Worm (Caenorhabditis elegans): ENCODE measurements around the gene ugt-49.

ugt-49 gene

DNA sequence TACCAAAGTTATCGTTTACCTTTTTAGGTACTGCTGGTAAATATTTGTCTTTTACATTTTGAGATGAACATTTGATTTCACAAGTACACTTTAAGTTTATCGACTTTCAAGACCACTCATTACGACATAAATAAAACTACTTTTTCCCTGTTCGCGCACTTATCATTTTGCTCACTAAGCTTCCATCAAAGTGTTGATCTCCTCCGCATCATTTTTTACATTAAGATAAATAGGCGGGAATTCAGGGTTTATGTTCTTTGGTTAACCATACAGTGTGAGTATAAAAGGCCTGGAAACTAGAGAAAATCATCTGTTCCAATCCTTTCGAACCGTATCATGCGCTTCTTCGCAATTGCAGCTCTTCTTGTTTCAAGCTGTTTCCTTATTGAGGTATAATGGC, 10.0 kb downstream of the ugt-49 start, which contains the start of gene pqn-2:
TSS of gene pqn-2 (plus strand) at position 301 of the 400 bp plus-strand sequence.
- no peak for TF ChIP-seq F13C5.2 (tag; optimal IDR thresholded peaks at IDR 0.05)
- TF ChIP-seq hmbx-1 (tag; optimal IDR thresholded peaks at IDR 0.05): no peak
- TF ChIP-seq flt-1 (GFP tag; IDR thresholded peaks at IDR 0.05): no peak
- no peak for TF ChIP-seq tbx-11 (GFP tag; IDR thresholded peaks at IDR 0.05)
- TF ChIP-seq B0310.2 (tag; optimal IDR thresholded peaks at IDR 0.05): no peak
- no peak for TF ChIP-seq hnd-1 (tag; optimal IDR thresholded peaks at IDR 0.05)
- no peak for TF ChIP-seq tra-4 (tag; optimal IDR thresholded peaks at IDR 0.05)
- no peak for TF ChIP-seq hmg-4 (GFP tag; optimal IDR thresholded peaks at IDR 0.05)
- no peak for TF ChIP-seq ets-7 (tag; optimal IDR thresholded peaks at IDR 0.05)
- no peak for TF ChIP-seq pes-1 (GFP tag; IDR thresholded peaks at IDR 0.05)
- no peak for TF ChIP-seq sea-1 (GFP tag; conservative IDR thresholded peaks at IDR 0.05)
- no peak for TF ChIP-seq ceh-13 (GFP tag; optimal IDR thresholded peaks at IDR 0.05)
- TF ChIP-seq tbx-37 (GFP tag; conservative IDR thresholded peaks at IDR 0.05): no peak
- TF ChIP-seq ama-1 (optimal IDR thresholded peaks at IDR 0.05): no peak
- no peak for TF ChIP-seq scrt-1 (GFP tag; IDR thresholded peaks at IDR 0.05)
- no peak for TF ChIP-seq aly-1 (tag; optimal IDR thresholded peaks at IDR 0.05)
- TF ChIP-seq ceh-36 (tag; optimal IDR thresholded peaks at IDR 0.05): no peak

DNA sequence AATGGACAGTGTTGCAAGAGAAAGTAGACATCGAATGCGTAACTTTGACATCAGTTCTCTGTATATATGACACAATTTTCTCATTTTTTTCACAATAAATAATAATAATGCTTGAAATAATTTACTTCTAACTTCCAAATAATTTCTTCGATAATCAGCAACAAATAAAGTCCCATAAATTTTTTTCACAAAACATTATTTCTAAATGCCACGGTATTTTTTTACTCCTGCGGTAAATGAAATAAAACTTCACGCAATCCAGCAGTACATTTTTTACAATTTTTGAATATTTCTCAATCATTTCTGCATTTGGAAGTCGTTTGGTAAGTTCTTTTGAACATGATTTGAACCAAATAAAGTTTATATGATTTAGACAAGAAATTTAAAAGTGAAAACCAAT, 11.8 kb downstream of the ugt-49 start, which contains the start of gene spe-10:
TSS of gene spe-10 (plus strand) at position 301 of the 400 bp plus-strand sequence.
- TF ChIP-seq hmg-4 (GFP tag; optimal IDR thresholded peaks at IDR 0.05) (no peak), tbx-11 (GFP tag; IDR thresholded peaks at IDR 0.05) (no peak), ceh-36 (tag; optimal IDR thresholded peaks at IDR 0.05) (no peak), B0310.2 (tag; optimal IDR thresholded peaks at IDR 0.05) (no peak), tra-4 (tag; optimal IDR thresholded peaks at IDR 0.05) (no peak), scrt-1 (GFP tag; IDR thresholded peaks at IDR 0.05) (no peak), ets-7 (tag; optimal IDR thresholded peaks at IDR 0.05) (no peak), pes-1 (GFP tag; IDR thresholded peaks at IDR 0.05) (no peak), ceh-13 (GFP tag; optimal IDR thresholded peaks at IDR 0.05) (no peak), F13C5.2 (tag; optimal IDR thresholded peaks at IDR 0.05) (no peak), flt-1 (GFP tag; IDR thresholded peaks at IDR 0.05) (no peak), ama-1 (optimal IDR thresholded peaks at IDR 0.05) (no peak), sea-1 (GFP tag; conservative IDR thresholded peaks at IDR 0.05) (no peak), hnd-1 (tag; optimal IDR thresholded peaks at IDR 0.05) (no peak), aly-1 (tag; optimal IDR thresholded peaks at IDR 0.05) (no peak)

DNA sequence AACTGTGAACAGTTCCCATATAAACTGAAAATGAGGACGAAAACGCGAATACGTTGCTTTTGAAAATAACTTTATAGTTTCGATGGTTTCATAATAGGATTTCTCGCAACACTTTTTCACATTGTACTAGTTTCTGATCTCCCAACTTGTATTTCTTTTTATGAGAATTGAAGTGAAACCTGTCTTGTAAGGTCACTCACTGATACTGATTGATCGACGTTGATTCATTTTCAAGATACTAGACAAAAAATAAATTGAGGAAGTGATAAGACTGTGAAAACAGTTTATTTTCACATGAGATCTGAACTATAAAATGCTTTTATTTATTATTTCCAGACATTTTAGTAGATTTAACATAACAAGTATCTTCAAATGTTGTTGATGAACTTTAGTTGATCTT, 15.3 kb downstream of the ugt-49 start:
- no peak for TF ChIP-seq pes-1 (GFP tag; IDR thresholded peaks at IDR 0.05)
- no peak for TF ChIP-seq ceh-36 (tag; optimal IDR thresholded peaks at IDR 0.05)
- no peak for TF ChIP-seq sea-1 (GFP tag; conservative IDR thresholded peaks at IDR 0.05)
- no peak for TF ChIP-seq hmbx-1 (tag; optimal IDR thresholded peaks at IDR 0.05)
- TF ChIP-seq aly-1 (tag; optimal IDR thresholded peaks at IDR 0.05): no peak
- TF ChIP-seq tra-4 (tag; optimal IDR thresholded peaks at IDR 0.05): no peak
- TF ChIP-seq scrt-1 (GFP tag; IDR thresholded peaks at IDR 0.05): no peak
- no peak for TF ChIP-seq tbx-11 (GFP tag; IDR thresholded peaks at IDR 0.05)
- no peak for TF ChIP-seq F13C5.2 (tag; optimal IDR thresholded peaks at IDR 0.05)
- TF ChIP-seq hmg-4 (GFP tag; optimal IDR thresholded peaks at IDR 0.05): no peak
- no peak for TF ChIP-seq flt-1 (GFP tag; IDR thresholded peaks at IDR 0.05)
- TF ChIP-seq B0310.2 (tag; optimal IDR thresholded peaks at IDR 0.05): no peak
- no peak for TF ChIP-seq tbx-37 (GFP tag; conservative IDR thresholded peaks at IDR 0.05)

DNA sequence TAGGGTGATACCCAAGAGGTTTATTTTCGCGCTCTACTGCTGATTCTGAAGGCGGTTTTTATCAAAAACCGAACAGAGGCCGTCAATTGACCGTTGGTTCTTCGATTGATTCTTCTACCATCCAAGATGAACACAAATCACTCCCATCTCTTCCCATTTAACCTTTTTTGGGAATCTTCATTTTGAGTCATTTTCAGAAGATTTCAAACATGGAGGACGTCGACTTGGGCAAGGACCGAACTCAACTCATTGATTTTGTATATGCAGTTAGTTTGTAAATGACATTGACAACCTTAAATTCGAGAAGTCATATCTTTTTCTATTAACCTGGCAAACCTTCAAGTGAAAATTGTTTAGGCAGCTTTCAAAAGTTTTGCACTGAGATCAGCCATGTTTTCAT, 16.2 kb downstream of the ugt-49 start, which contains the start of gene AC3.5:
TSS of gene AC3.5 (plus strand) at position 210 of the 400 bp plus-strand sequence.
- TF ChIP-seq flt-1 (GFP tag; IDR thresholded peaks at IDR 0.05): no peak
- TF ChIP-seq B0310.2 (tag; optimal IDR thresholded peaks at IDR 0.05): no peak
- TF ChIP-seq tra-4 (tag; optimal IDR thresholded peaks at IDR 0.05): no peak
- TF ChIP-seq ets-7 (tag; optimal IDR thresholded peaks at IDR 0.05): no peak
- TF ChIP-seq hnd-1 (tag; optimal IDR thresholded peaks at IDR 0.05): no peak
- TF ChIP-seq aly-1 (tag; optimal IDR thresholded peaks at IDR 0.05): no peak
- no peak for TF ChIP-seq tbx-11 (GFP tag; IDR thresholded peaks at IDR 0.05)
- no peak for TF ChIP-seq tbx-37 (GFP tag; conservative IDR thresholded peaks at IDR 0.05)
- no peak for TF ChIP-seq hmbx-1 (tag; optimal IDR thresholded peaks at IDR 0.05)
- no peak for TF ChIP-seq hmg-4 (GFP tag; optimal IDR thresholded peaks at IDR 0.05)
- no peak for TF ChIP-seq ama-1 (optimal IDR thresholded peaks at IDR 0.05)

DNA sequence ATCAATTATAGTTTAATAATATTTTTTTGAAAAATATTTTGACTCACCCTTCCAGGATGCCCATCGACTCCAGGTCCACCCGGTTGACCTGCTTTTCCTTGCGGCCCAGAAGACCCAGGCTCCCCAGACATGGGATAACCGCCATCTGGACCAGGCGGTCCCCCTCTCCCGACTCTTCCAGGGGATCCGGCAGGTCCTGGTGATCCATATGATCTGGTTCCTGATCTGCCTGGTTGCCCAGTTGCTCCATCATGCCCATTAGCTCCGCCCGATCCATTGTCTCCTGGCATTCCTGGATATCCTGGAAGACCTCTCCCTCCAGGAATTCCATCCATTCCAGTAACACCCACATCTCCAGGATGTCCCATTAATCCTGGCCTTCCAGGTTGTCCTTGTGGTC, 21.6 kb downstream of the ugt-49 start:
- TF ChIP-seq sea-1 (GFP tag; conservative IDR thresholded peaks at IDR 0.05): no peak
- no peak for TF ChIP-seq tra-4 (tag; optimal IDR thresholded peaks at IDR 0.05)
- no peak for TF ChIP-seq hnd-1 (tag; optimal IDR thresholded peaks at IDR 0.05)
- TF ChIP-seq ceh-13 (GFP tag; optimal IDR thresholded peaks at IDR 0.05): no peak
- no peak for TF ChIP-seq aly-1 (tag; optimal IDR thresholded peaks at IDR 0.05)
- no peak for TF ChIP-seq hmg-4 (GFP tag; optimal IDR thresholded peaks at IDR 0.05)
- TF ChIP-seq pes-1 (GFP tag; IDR thresholded peaks at IDR 0.05): no peak
- no peak for TF ChIP-seq flt-1 (GFP tag; IDR thresholded peaks at IDR 0.05)

DNA sequence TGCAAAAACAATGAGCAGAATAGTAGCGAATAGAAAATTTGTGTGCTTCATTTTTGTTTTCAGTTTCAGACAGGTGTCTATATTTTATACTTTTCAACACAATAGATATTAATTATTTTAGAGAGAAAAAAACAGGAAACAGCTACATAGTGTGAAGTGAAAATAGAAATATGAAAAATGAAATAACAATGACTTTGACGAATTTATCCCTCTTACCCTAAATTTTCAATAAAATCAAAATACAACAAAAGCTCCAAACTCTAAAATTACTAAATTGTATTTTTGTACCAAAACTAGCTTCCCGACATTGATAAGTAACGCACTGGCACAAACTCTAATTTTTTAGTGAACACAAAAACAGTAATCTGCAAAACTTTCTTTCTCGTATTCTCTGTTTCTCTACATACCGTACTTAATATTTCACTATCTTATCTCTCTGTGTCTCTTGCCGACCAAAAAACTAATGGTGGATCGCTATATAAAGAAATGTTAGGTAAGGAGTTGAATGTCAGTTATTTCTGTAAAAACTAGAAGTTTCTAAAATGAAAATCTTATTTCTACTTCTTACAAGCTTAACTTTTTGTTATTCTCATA, 23.1 kb downstream of the ugt-49 start, which contains the start of the genes col-151 and ugt-1:
TSS of gene col-151 (minus strand) at position 51 of the 594 bp plus-strand sequence.
TSS of gene ugt-1 (plus strand) at position 491 of the 594 bp plus-strand sequence.
- TF ChIP-seq hmbx-1 (tag; optimal IDR thresholded peaks at IDR 0.05): no peak
- TF ChIP-seq F13C5.2 (tag; optimal IDR thresholded peaks at IDR 0.05): no peak
- TF ChIP-seq hmg-4 (GFP tag; optimal IDR thresholded peaks at IDR 0.05): no peak
- TF ChIP-seq tbx-11 (GFP tag; IDR thresholded peaks at IDR 0.05): no peak
- TF ChIP-seq scrt-1 (GFP tag; IDR thresholded peaks at IDR 0.05): no peak
- TF ChIP-seq tbx-37 (GFP tag; conservative IDR thresholded peaks at IDR 0.05): no peak
- no peak for TF ChIP-seq tra-4 (tag; optimal IDR thresholded peaks at IDR 0.05)
- TF ChIP-seq ets-7 (tag; optimal IDR thresholded peaks at IDR 0.05): no peak
- TF ChIP-seq ceh-13 (GFP tag; optimal IDR thresholded peaks at IDR 0.05): no peak

DNA sequence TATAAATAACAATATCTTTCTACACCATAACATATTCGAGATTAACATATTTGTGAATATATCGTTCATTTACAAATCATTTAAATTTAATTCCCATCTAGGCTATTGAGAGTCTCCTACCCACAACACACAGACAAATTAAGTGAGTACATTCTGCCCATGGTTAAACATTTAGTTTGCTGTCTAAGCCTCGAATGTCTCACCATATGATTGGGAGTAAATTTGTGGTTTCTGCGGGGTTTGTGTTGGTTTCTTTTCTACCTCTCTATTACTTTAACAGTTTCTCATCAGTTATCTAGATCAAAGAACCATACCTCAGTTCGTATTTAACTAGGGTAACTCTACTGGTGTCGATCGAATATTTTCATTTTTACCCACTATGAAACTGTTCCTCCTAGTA, 26.3 kb downstream of the ugt-49 start, which contains the start of gene ugt-2:
TSS of gene ugt-2 (plus strand) at position 371 of the 400 bp plus-strand sequence.
- no peak for TF ChIP-seq flt-1 (GFP tag; IDR thresholded peaks at IDR 0.05)
- TF ChIP-seq ets-7 (tag; optimal IDR thresholded peaks at IDR 0.05): no peak
- no peak for TF ChIP-seq hmg-4 (GFP tag; optimal IDR thresholded peaks at IDR 0.05)
- no peak for TF ChIP-seq hnd-1 (tag; optimal IDR thresholded peaks at IDR 0.05)
- TF ChIP-seq hmbx-1 (tag; optimal IDR thresholded peaks at IDR 0.05): no peak
- no peak for TF ChIP-seq tbx-11 (GFP tag; IDR thresholded peaks at IDR 0.05)
- TF ChIP-seq sea-1 (GFP tag; conservative IDR thresholded peaks at IDR 0.05): no peak

Data from whole organism, early embryonic.